Fruit fly (Drosophila melanogaster) whole organism, embryonic: Measurements from ENCODE around the gene Rtc1.
A peak's percentile ranks its signal among the peaks of the same experiment; 100 is the strongest.

Experiments
- Asciz ChIP-seq: fragments of 200-800 bp; sonication (Bioruptor generic); optimal IDR thresholded peaks from 2 replicates; lab custom pipeline; 2017; ENCODE audit warnings: missing biosample characterization, mild to moderate bottlenecking, missing genetic modification characterization, missing genetic modification reagents
- Bteb2 ChIP-seq: fragments of 200-800 bp; sonication (Bioruptor generic); optimal IDR thresholded peaks from 2 replicates; lab custom pipeline; 2016; ENCODE audit warnings: missing biosample characterization, missing genetic modification characterization
- CG1024 ChIP-seq: fragments of 200-800 bp; sonication (Bioruptor generic); IDR thresholded peaks from 2 replicates; pipeline ENCODE4 v1.3.6; 2022; ENCODE audit warnings: missing biosample characterization, missing genetic modification characterization
- CG10274 ChIP-seq: fragments of 200-800 bp; sonication (Bioruptor generic); optimal IDR thresholded peaks from 3 replicates; lab custom pipeline; 2017; ENCODE audit warnings: missing biosample characterization, mild to moderate bottlenecking, missing genetic modification characterization
- CG10431 ChIP-seq: fragments of 200-800 bp; sonication (Bioruptor generic); optimal IDR thresholded peaks from 3 replicates; lab custom pipeline; 2018; ENCODE audit warnings: missing biosample characterization, mild to moderate bottlenecking, missing genetic modification characterization
- CG13424 ChIP-seq: fragments of 200-800 bp; sonication (Bioruptor generic); optimal IDR thresholded peaks from 2 replicates; lab custom pipeline; 2019; ENCODE audit warnings: missing biosample characterization, mild to moderate bottlenecking, missing genetic modification characterization, moderate library complexity
- CG13624 ChIP-seq: fragments of 200-800 bp; sonication (Bioruptor generic); optimal IDR thresholded peaks from 2 replicates; lab custom pipeline; 2016; ENCODE audit warnings: missing biosample characterization, missing genetic modification characterization
- CG14860 ChIP-seq: fragments of 200-800 bp; sonication (Bioruptor generic); IDR thresholded peaks from 3 replicates; pipeline ENCODE4 v1.3.6; 2022; ENCODE audit warnings: missing biosample characterization, missing genetic modification characterization; ENCODE audit not compliant: partially characterized antibody
- CG17186 ChIP-seq: fragments of 200-800 bp; sonication (Bioruptor generic); optimal IDR thresholded peaks from 3 replicates; lab custom pipeline; 2017; ENCODE audit warnings: missing biosample characterization, missing genetic modification reagents, missing genetic modification characterization
- CG1792 ChIP-seq: fragments of 200-800 bp; sonication (Bioruptor generic); optimal IDR thresholded peaks from 2 replicates; lab custom pipeline; 2016; ENCODE audit warnings: missing biosample characterization, missing genetic modification characterization
- CG18619 ChIP-seq: fragments of 200-800 bp; sonication (Bioruptor generic); optimal IDR thresholded peaks from 3 replicates; lab custom pipeline; 2017; ENCODE audit warnings: missing biosample characterization, mild to moderate bottlenecking, missing genetic modification characterization
- CG42726 ChIP-seq: fragments of 200-800 bp; sonication (Bioruptor generic); IDR thresholded peaks from 2 replicates; pipeline ENCODE4 v1.3.6; 2022; ENCODE audit warnings: missing biosample characterization, missing genetic modification characterization; ENCODE audit not compliant: partially characterized antibody
- CG4360 ChIP-seq: fragments of 200-800 bp; sonication (Bioruptor generic); IDR thresholded peaks from 2 replicates; pipeline ENCODE4 v1.3.6; 2022; ENCODE audit warnings: missing biosample characterization, missing genetic modification characterization
- CG4617 ChIP-seq: fragments of 200-800 bp; sonication (Bioruptor generic); optimal IDR thresholded peaks from 3 replicates; lab custom pipeline; 2016; ENCODE audit warnings: missing biosample characterization, missing genetic modification characterization, borderline replicate concordance
- CG6683 ChIP-seq: fragments of 200-800 bp; sonication (Bioruptor generic); optimal IDR thresholded peaks from 2 replicates; lab custom pipeline; 2017; ENCODE audit warnings: missing biosample characterization, mild to moderate bottlenecking, missing genetic modification characterization, missing genetic modification reagents
- CG6854 ChIP-seq: fragments of 200-800 bp; sonication (Bioruptor generic); optimal IDR thresholded peaks from 3 replicates; lab custom pipeline; 2017; ENCODE audit warnings: missing biosample characterization, mild to moderate bottlenecking, missing genetic modification characterization
- CG7372 ChIP-seq: fragments of 200-800 bp; sonication (Bioruptor generic); IDR thresholded peaks from 2 replicates; pipeline ENCODE4 v1.3.6; 2022; ENCODE audit warnings: missing biosample characterization, missing genetic modification characterization
- CG7839 ChIP-seq: fragments of 200-800 bp; sonication (Bioruptor generic); optimal IDR thresholded peaks from 3 replicates; lab custom pipeline; 2018; ENCODE audit warnings: missing biosample characterization, mild to moderate bottlenecking, missing genetic modification characterization, moderate library complexity
- CG9876 ChIP-seq: fragments of 200-800 bp; sonication (Bioruptor generic); optimal IDR thresholded peaks from 2 replicates; lab custom pipeline; 2016; ENCODE audit warnings: missing biosample characterization, missing genetic modification characterization
- CG9932 ChIP-seq: fragments of 200-800 bp; sonication (Bioruptor generic); IDR thresholded peaks from 2 replicates; pipeline ENCODE4 v1.3.6; 2022; ENCODE audit warnings: missing biosample characterization, missing genetic modification characterization
- Camta ChIP-seq: fragments of 200-800 bp; sonication (Bioruptor generic); optimal IDR thresholded peaks from 2 replicates; lab custom pipeline; 2016; ENCODE audit warnings: missing biosample characterization, missing genetic modification characterization
- D19B ChIP-seq: fragments of 200-800 bp; sonication (Bioruptor generic); optimal IDR thresholded peaks from 2 replicates; lab custom pipeline; 2017; ENCODE audit warnings: missing biosample characterization, mild to moderate bottlenecking, missing genetic modification characterization
- Hand ChIP-seq: fragments of 200-800 bp; sonication (Bioruptor generic); optimal IDR thresholded peaks from 2 replicates; lab custom pipeline; 2017; ENCODE audit warnings: mild to moderate bottlenecking, missing biosample characterization, missing genetic modification reagents, missing genetic modification characterization
- Hmx ChIP-seq: fragments of 200-800 bp; sonication (Bioruptor generic); optimal IDR thresholded peaks from 2 replicates; lab custom pipeline; 2016; ENCODE audit warnings: missing biosample characterization, missing genetic modification characterization
- NK7.1 ChIP-seq: fragments of 200-800 bp; sonication (Bioruptor generic); optimal IDR thresholded peaks from 3 replicates; lab custom pipeline; 2016; ENCODE audit warnings: missing biosample characterization, missing genetic modification characterization
- NfI ChIP-seq: fragments of 200-800 bp; sonication (Bioruptor generic); optimal IDR thresholded peaks from 3 replicates; lab custom pipeline; 2018; ENCODE audit warnings: missing biosample characterization, mild to moderate bottlenecking, missing genetic modification characterization, moderate library complexity
- Rfx ChIP-seq: fragments of 200-800 bp; sonication (Bioruptor generic); IDR thresholded peaks from 2 replicates; pipeline ENCODE4 v1.3.6; 2022; ENCODE audit warnings: missing biosample characterization, missing genetic modification characterization
- Scr ChIP-seq: fragments of 200-800 bp; sonication (Bioruptor generic); IDR thresholded peaks from 2 replicates; pipeline ENCODE4 v1.3.6; 2022; ENCODE audit warnings: missing biosample characterization, missing genetic modification characterization; ENCODE audit not compliant: partially characterized antibody
- Ssrp ChIP-seq: fragments of 200-800 bp; sonication (Bioruptor generic); optimal IDR thresholded peaks from 2 replicates; lab custom pipeline; 2018; ENCODE audit warnings: missing biosample characterization, mild to moderate bottlenecking, missing genetic modification characterization, moderate library complexity
- Tbp ChIP-seq: fragments of >200 bp; optimal IDR thresholded peaks from 2 replicates; lab custom pipeline; 2018; ENCODE audit warnings: missing biosample characterization, missing genetic modification characterization
- Vsx1 ChIP-seq: fragments of 200-800 bp; sonication (Bioruptor generic); optimal IDR thresholded peaks from 2 replicates; lab custom pipeline; 2017; ENCODE audit warnings: missing biosample characterization, mild to moderate bottlenecking, missing genetic modification characterization, missing genetic modification reagents
- amos ChIP-seq: fragments of 200-800 bp; sonication (Bioruptor generic); IDR thresholded peaks from 2 replicates; pipeline ENCODE4 v1.3.6; 2022; ENCODE audit warnings: missing biosample characterization, missing genetic modification characterization; ENCODE audit not compliant: partially characterized antibody
- corto ChIP-seq: fragments of 200-800 bp; sonication (Bioruptor generic); optimal IDR thresholded peaks from 2 replicates; lab custom pipeline; 2016; ENCODE audit warnings: missing biosample characterization, mild to moderate bottlenecking, missing genetic modification characterization, moderate library complexity
- dimm ChIP-seq: fragments of 200-800 bp; sonication (Bioruptor generic); IDR thresholded peaks from 2 replicates; pipeline ENCODE4 v1.3.6; 2022; ENCODE audit warnings: missing biosample characterization, missing genetic modification characterization
- fu2 ChIP-seq: fragments of 200-800 bp; sonication (Bioruptor generic); optimal IDR thresholded peaks from 2 replicates; lab custom pipeline; 2016; ENCODE audit warnings: missing biosample characterization, missing genetic modification characterization
- ind ChIP-seq: fragments of 200-800 bp; sonication (Bioruptor generic); optimal IDR thresholded peaks from 3 replicates; lab custom pipeline; 2016; ENCODE audit warnings: missing biosample characterization, missing genetic modification characterization
- luna ChIP-seq: fragments of 200-800 bp; sonication (Bioruptor generic); optimal IDR thresholded peaks from 2 replicates; lab custom pipeline; 2016; ENCODE audit warnings: missing biosample characterization, missing genetic modification characterization
- nau ChIP-seq: fragments of 200-800 bp; sonication (Bioruptor generic); optimal IDR thresholded peaks from 3 replicates; lab custom pipeline; 2017; ENCODE audit warnings: missing biosample characterization, mild to moderate bottlenecking, missing genetic modification characterization, missing genetic modification reagents
- prd ChIP-seq, 3 experiments: fragments of >200 bp in 2 of 3; fragments of 200-800 bp in 1 of 3; sonication (Bioruptor generic) in 1 of 3; optimal IDR thresholded peaks in 2 of 3; IDR thresholded peaks in 1 of 3; 2 replicates in 2 of 3; 3 replicates in 1 of 3; pipeline versions ENCODE4 v1.3.6 to Lab custom; 2017 to 2022; ENCODE audit warnings: missing biosample characterization in 1 of 3, missing genetic modification characterization in 1 of 3
- seq ChIP-seq: fragments of 200-800 bp; sonication (Bioruptor generic); IDR thresholded peaks from 2 replicates; pipeline ENCODE4 v1.3.6; 2022; ENCODE audit warnings: missing biosample characterization, missing genetic modification characterization
- sim ChIP-seq: fragments of 200-800 bp; sonication (Bioruptor generic); IDR thresholded peaks from 2 replicates; pipeline ENCODE4 v1.3.6; 2022; ENCODE audit warnings: missing biosample characterization, missing genetic modification characterization
- sima ChIP-seq: fragments of 200-800 bp; sonication (Bioruptor generic); optimal IDR thresholded peaks from 2 replicates; lab custom pipeline; 2016; ENCODE audit warnings: missing biosample characterization, missing genetic modification characterization
- slou ChIP-seq: fragments of 200-800 bp; sonication (Bioruptor generic); optimal IDR thresholded peaks from 3 replicates; lab custom pipeline; 2016; ENCODE audit warnings: missing biosample characterization, missing genetic modification characterization
- sna ChIP-seq: fragments of 200-800 bp; sonication (Bioruptor generic); IDR thresholded peaks from 2 replicates; pipeline ENCODE4 v1.3.6; 2022; ENCODE audit warnings: missing biosample characterization, missing genetic modification characterization; ENCODE audit not compliant: partially characterized antibody
- stc ChIP-seq: fragments of 200-800 bp; sonication (Bioruptor generic); IDR thresholded peaks from 2 replicates; pipeline ENCODE4 v1.3.6; 2022; ENCODE audit warnings: missing biosample characterization, missing genetic modification characterization
- stwl ChIP-seq: fragments of 200-800 bp; sonication (Bioruptor generic); optimal IDR thresholded peaks from 3 replicates; lab custom pipeline; 2018; ENCODE audit warnings: missing biosample characterization, mild to moderate bottlenecking, missing genetic modification characterization, moderate library complexity
- tgo ChIP-seq: fragments of 200-800 bp; sonication (Bioruptor generic); IDR thresholded peaks from 3 replicates; pipeline ENCODE4 v1.3.6; 2022; ENCODE audit warnings: missing biosample characterization, missing genetic modification characterization
- toy ChIP-seq: fragments of 200-800 bp; sonication (Bioruptor generic); IDR thresholded peaks from 2 replicates; pipeline ENCODE4 v1.3.6; 2022; ENCODE audit warnings: missing biosample characterization, missing genetic modification characterization
- trh ChIP-seq: fragments of 200-800 bp; sonication (Bioruptor generic); optimal IDR thresholded peaks from 2 replicates; lab custom pipeline; 2016; ENCODE audit warnings: missing biosample characterization, missing genetic modification characterization
- tup ChIP-seq: fragments of 200-800 bp; sonication (Bioruptor generic); optimal IDR thresholded peaks from 2 replicates; lab custom pipeline; 2016; ENCODE audit warnings: missing biosample characterization, mild to moderate bottlenecking, missing genetic modification characterization, moderate library complexity

Rtc1 gene

DNA sequence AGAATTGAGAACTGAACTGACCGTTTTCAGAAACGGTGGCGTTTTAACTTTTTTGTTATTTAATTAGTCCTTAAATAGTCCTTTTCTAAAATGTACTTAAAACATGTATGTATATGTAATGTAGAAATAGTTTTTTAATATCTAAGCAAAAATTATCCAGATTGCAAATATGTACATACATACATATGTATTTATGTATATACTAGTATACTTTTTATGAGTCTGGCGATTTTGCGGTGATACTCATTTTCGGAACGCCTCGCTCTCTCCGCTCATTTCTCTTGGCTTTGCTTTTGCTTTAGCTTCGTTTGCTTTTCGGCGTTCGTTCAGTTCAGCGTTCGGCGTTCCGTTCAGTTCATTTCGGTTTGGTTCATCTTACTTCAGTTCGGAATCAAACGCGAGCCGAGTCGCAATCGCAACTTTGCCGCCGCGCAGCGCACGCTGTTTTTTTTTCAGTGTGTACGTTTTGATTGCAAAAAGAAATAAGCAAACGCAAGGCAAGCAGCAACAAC lies 5.4 kb downstream of the Rtc1 start, which contains the start of gene rdgB (continued):
- TF ChIP-seq corto (GFP tag; lab: Kevin White, UChicago) (no peak), amos (peak; percentile 22; the same call in 1 of the 2 replicates), sima (GFP tag; lab: Kevin White, UChicago) (no peak), toy (GFP tag; lab: Robert Waterston, UW) (0 out of 2 replicates have a peak, but pooled peaks have one; percentile 33), CG1792 (GFP tag; lab: Kevin White, UChicago) (no peak), CG42726 (no peak), tgo (GFP tag; lab: Robert Waterston, UW) (peak; percentile 71), stc (peak; percentile 30; the same call in 1 of the 2 replicates), Vsx1 (GFP tag; lab: Kevin White, UChicago) (peak; percentile 40), CG14860 (GFP tag; lab: Robert Waterston, UW) (no peak), sna (GFP tag; lab: Robert Waterston, UW) (no peak), CG4617 (GFP tag; lab: Kevin White, UChicago) (no peak), CG10274 (peak; percentile 60), Asciz (peak; percentile 72), slou (GFP tag; lab: Kevin White, UChicago) (peak; percentile 59), CG4360 (no peak), ind (GFP tag; lab: Kevin White, UChicago) (peak; percentile 76), CG9876 (GFP tag; lab: Kevin White, UChicago) (no peak), CG6854 (GFP tag; lab: Kevin White, UChicago) (no peak), sim (no peak), Rfx (peak; percentile 83), CG6683 (GFP tag; lab: Kevin White, UChicago) (peak; percentile 31), Tbp (GFP tag; lab: Kevin White, UChicago) (no peak), CG13624 (GFP tag; lab: Kevin White, UChicago) (peak; percentile 21), seq (GFP tag; lab: Robert Waterston, UW) (peak; percentile 33; the same call in 1 of the 2 replicates), Hand (GFP tag; lab: Kevin White, UChicago) (peak; percentile 25), CG18619 (peak; percentile 83), NfI (peak; percentile 73), CG10431 (GFP tag; lab: Kevin White, UChicago) (peak; percentile 63), CG7839 (tag; lab: Kevin White, UChicago) (peak; percentile 90), CG1024 (GFP tag; lab: Robert Waterston, UW) (no peak), Scr (GFP tag; lab: Robert Waterston, UW) (no peak), Camta (no peak), trh (GFP tag; lab: Kevin White, UChicago) (peak; percentile 39), CG13424 (tag; lab: Kevin White, UChicago) (peak; percentile 87), dimm (GFP tag; lab: Robert Waterston, UW) (no peak), Ssrp (tag; lab: Kevin White, UChicago) (peak; percentile 83), Hmx (GFP tag; lab: Kevin White, UChicago) (peak; percentile 44), Bteb2 (GFP tag; lab: Kevin White, UChicago) (no peak), CG17186 (GFP tag; lab: Kevin White, UChicago) (no peak), tup (no peak), stwl (no peak), D19B (peak; percentile 57), NK7.1 (GFP tag; lab: Kevin White, UChicago) (no peak), prd (optimal IDR thresholded peaks at IDR 0.05; lab: Kevin White, UChicago) (no peak), prd (GFP tag; IDR thresholded peaks at IDR 0.05; lab: Robert Waterston, UW) (peak; percentile 72), CG9932 (GFP tag; lab: Robert Waterston, UW) (peak; percentile 68), fu2 (no peak), CG7372 (GFP tag; lab: Robert Waterston, UW) (peak; percentile 68), nau (peak; percentile 70), luna (GFP tag; lab: Kevin White, UChicago) (no peak)
